Fruit fly (Drosophila melanogaster) whole organism, embryonic: Measurements from ENCODE around the gene Amacr.

Experiments used
- Adf1 ChIP-seq: fragments of 200-800 bp; sonication (Bioruptor generic); IDR thresholded peaks from 2 replicates; pipeline ENCODE4 v1.3.6; 2022; ENCODE audit warnings: missing biosample characterization, missing genetic modification characterization
- CG12155 ChIP-seq: fragments of 200-800 bp; sonication (Bioruptor generic); optimal IDR thresholded peaks from 3 replicates; lab custom pipeline; 2016; ENCODE audit warnings: missing biosample characterization, missing genetic modification characterization
- CG12391 ChIP-seq: fragments of 200-800 bp; sonication (Bioruptor generic); optimal IDR thresholded peaks from 3 replicates; lab custom pipeline; 2018; ENCODE audit warnings: missing biosample characterization, mild to moderate bottlenecking, missing genetic modification characterization, moderate library complexity
- CG1603 ChIP-seq: fragments of 200-800 bp; sonication (Bioruptor generic); optimal IDR thresholded peaks from 2 replicates; lab custom pipeline; 2019; ENCODE audit warnings: missing biosample characterization, mild to moderate bottlenecking, missing genetic modification characterization, moderate library complexity
- CG2116 ChIP-seq: fragments of 200-800 bp; sonication (Bioruptor generic); optimal IDR thresholded peaks from 3 replicates; lab custom pipeline; 2018; ENCODE audit warnings: missing biosample characterization, mild to moderate bottlenecking, missing genetic modification characterization
- CG2199 ChIP-seq: fragments of 200-800 bp; sonication (Bioruptor generic); IDR thresholded peaks from 3 replicates; pipeline ENCODE4 v1.3.6; 2022; ENCODE audit warnings: missing biosample characterization, missing genetic modification characterization
- CG2889 ChIP-seq: fragments of 200-800 bp; sonication (Bioruptor generic); IDR thresholded peaks from 3 replicates; pipeline ENCODE4 v1.3.6; 2022; ENCODE audit warnings: missing biosample characterization, missing genetic modification characterization
- CG3281 ChIP-seq: fragments of 200-800 bp; sonication (Bioruptor generic); optimal IDR thresholded peaks from 3 replicates; lab custom pipeline; 2017; ENCODE audit warnings: missing biosample characterization, mild to moderate bottlenecking, missing genetic modification characterization
- CG4617 ChIP-seq: fragments of 200-800 bp; sonication (Bioruptor generic); optimal IDR thresholded peaks from 3 replicates; lab custom pipeline; 2016; ENCODE audit warnings: missing biosample characterization, missing genetic modification characterization, borderline replicate concordance
- CG4707 ChIP-seq: fragments of 200-800 bp; sonication (Bioruptor generic); optimal IDR thresholded peaks from 2 replicates; lab custom pipeline; 2018; ENCODE audit warnings: missing biosample characterization, mild to moderate bottlenecking, missing genetic modification characterization, moderate library complexity
- CG5180 ChIP-seq: fragments of 200-800 bp; sonication (Bioruptor generic); optimal IDR thresholded peaks from 3 replicates; lab custom pipeline; 2017; ENCODE audit warnings: missing biosample characterization, missing genetic modification characterization, mild to moderate bottlenecking, moderate library complexity, missing genetic modification reagents
- CG7556 ChIP-seq: fragments of 200-800 bp; sonication (Bioruptor generic); optimal IDR thresholded peaks from 2 replicates; lab custom pipeline; 2017; ENCODE audit warnings: missing biosample characterization, mild to moderate bottlenecking, missing genetic modification characterization
- CG8359 ChIP-seq: fragments of 200-800 bp; sonication (Bioruptor generic); optimal IDR thresholded peaks from 2 replicates; lab custom pipeline; 2017; ENCODE audit warnings: missing biosample characterization, mild to moderate bottlenecking, missing genetic modification characterization, borderline replicate concordance
- CG8388 ChIP-seq: fragments of 200-800 bp; sonication (Bioruptor generic); optimal IDR thresholded peaks from 2 replicates; lab custom pipeline; 2019; ENCODE audit warnings: missing biosample characterization, mild to moderate bottlenecking, missing genetic modification characterization, moderate library complexity
- Dbx ChIP-seq: fragments of 200-800 bp; sonication (Bioruptor generic); IDR thresholded peaks from 3 replicates; pipeline ENCODE4 v1.3.6; 2022; ENCODE audit warnings: missing biosample characterization, missing genetic modification characterization
- Deaf1 ChIP-seq: fragments of 200-800 bp; optimal IDR thresholded peaks from 3 replicates; lab custom pipeline; 2019; ENCODE audit warnings: missing biosample characterization, mild to moderate bottlenecking, missing genetic modification characterization, moderate library complexity
- Hr78 ChIP-seq, 2 experiments: fragments of 200-800 bp in 1 of 2; fragments of >200 bp in 1 of 2; sonication (Bioruptor generic) in 1 of 2; optimal IDR thresholded peaks; 2 replicates each; lab custom pipeline; 2017 to 2019; ENCODE audit warnings: missing biosample characterization in 2 of 2, missing genetic modification characterization in 2 of 2, mild to moderate bottlenecking in 1 of 2, moderate library complexity in 1 of 2
- Ptx1 ChIP-seq: fragments of 200-800 bp; sonication (Bioruptor generic); IDR thresholded peaks from 2 replicates; pipeline ENCODE4 v1.3.6; 2022; ENCODE audit warnings: missing biosample characterization, missing genetic modification characterization
- Six4 ChIP-seq: fragments of 200-800 bp; sonication (Bioruptor generic); optimal IDR thresholded peaks from 2 replicates; lab custom pipeline; 2016; ENCODE audit warnings: missing biosample characterization, missing genetic modification characterization
- Xbp1 ChIP-seq: fragments of 200-800 bp; sonication (Bioruptor generic); optimal IDR thresholded peaks from 3 replicates; lab custom pipeline; 2016; ENCODE audit warnings: missing biosample characterization, mild to moderate bottlenecking, missing genetic modification characterization
- abd-A ChIP-seq: fragments of 200-800 bp; sonication (Bioruptor generic); optimal IDR thresholded peaks from 3 replicates; lab custom pipeline; 2019; ENCODE audit warnings: missing biosample characterization, mild to moderate bottlenecking, missing genetic modification characterization, moderate library complexity
- bigmax ChIP-seq: fragments of 200-800 bp; sonication (Bioruptor generic); optimal IDR thresholded peaks from 2 replicates; lab custom pipeline; 2018; ENCODE audit warnings: missing biosample characterization, mild to moderate bottlenecking, missing genetic modification characterization
- chn ChIP-seq: fragments of 200-800 bp; sonication (Bioruptor generic); optimal IDR thresholded peaks from 2 replicates; lab custom pipeline; 2016; ENCODE audit warnings: missing biosample characterization, missing genetic modification characterization
- dmrt11E ChIP-seq: fragments of 200-800 bp; sonication (Bioruptor generic); optimal IDR thresholded peaks from 3 replicates; lab custom pipeline; 2018; ENCODE audit warnings: missing biosample characterization, mild to moderate bottlenecking, missing genetic modification characterization, moderate library complexity
- dpn ChIP-seq, 2 experiments: fragments of 200-800 bp; sonication (Bioruptor generic); optimal IDR thresholded peaks; 3 replicates each; lab custom pipeline; 2016; ENCODE audit warnings: missing biosample characterization in 2 of 2, missing genetic modification characterization in 2 of 2
- fd96Cb ChIP-seq: fragments of 200-800 bp; sonication (Bioruptor generic); optimal IDR thresholded peaks from 2 replicates; lab custom pipeline; 2018; ENCODE audit warnings: missing biosample characterization, mild to moderate bottlenecking, missing genetic modification characterization, moderate library complexity
- gce ChIP-seq: fragments of 200-800 bp; sonication (Bioruptor generic); IDR thresholded peaks from 3 replicates; pipeline ENCODE4 v1.3.6; 2022; ENCODE audit warnings: missing biosample characterization, missing genetic modification characterization
- gfzf ChIP-seq: fragments of 200-800 bp; sonication (Bioruptor generic); optimal IDR thresholded peaks from 2 replicates; lab custom pipeline; 2016; ENCODE audit warnings: missing biosample characterization, mild to moderate bottlenecking, missing genetic modification characterization, moderate library complexity
- gro ChIP-seq: fragments of 200-800 bp; sonication (Bioruptor generic); optimal IDR thresholded peaks from 2 replicates; lab custom pipeline; 2016; ENCODE audit warnings: missing biosample characterization, missing genetic modification characterization
- hth ChIP-seq: fragments of >200 bp; optimal IDR thresholded peaks from 2 replicates; lab custom pipeline; 2017; ENCODE audit warnings: inconsistent platforms
- kah ChIP-seq: fragments of 200-800 bp; sonication (Bioruptor generic); optimal IDR thresholded peaks from 2 replicates; lab custom pipeline; 2018; ENCODE audit warnings: missing biosample characterization, mild to moderate bottlenecking, missing genetic modification characterization
- ken ChIP-seq: fragments of 200-800 bp; sonication (Bioruptor generic); IDR thresholded peaks from 3 replicates; pipeline ENCODE4 v1.3.6; 2022; ENCODE audit warnings: missing biosample characterization, missing genetic modification characterization
- kni ChIP-seq: fragments of 200-800 bp; sonication (Bioruptor generic); optimal IDR thresholded peaks from 3 replicates; lab custom pipeline; 2017; ENCODE audit warnings: mild to moderate bottlenecking, missing biosample characterization, missing genetic modification reagents, missing genetic modification characterization
- knrl ChIP-seq: fragments of 200-800 bp; sonication (Bioruptor generic); IDR thresholded peaks from 3 replicates; pipeline ENCODE4 v1.3.6; 2022; ENCODE audit warnings: missing biosample characterization, missing genetic modification characterization; ENCODE audit not compliant: partially characterized antibody
- mirr ChIP-seq: fragments of 200-800 bp; sonication (Bioruptor generic); optimal IDR thresholded peaks from 3 replicates; lab custom pipeline; 2018; ENCODE audit warnings: missing biosample characterization, mild to moderate bottlenecking, missing genetic modification characterization
- nerfin-1 ChIP-seq: fragments of 200-800 bp; sonication (Bioruptor generic); optimal IDR thresholded peaks from 3 replicates; lab custom pipeline; 2019; ENCODE audit warnings: missing biosample characterization, mild to moderate bottlenecking, missing genetic modification characterization, moderate library complexity
- nom ChIP-seq: fragments of 200-800 bp; sonication (Bioruptor generic); optimal IDR thresholded peaks from 2 replicates; lab custom pipeline; 2017; ENCODE audit warnings: missing biosample characterization, missing genetic modification characterization, mild to moderate bottlenecking, moderate library complexity, missing genetic modification reagents
- otp ChIP-seq: fragments of 200-800 bp; sonication (Bioruptor generic); IDR thresholded peaks from 3 replicates; pipeline ENCODE4, ENCODE4 v1.3.6; 2022; ENCODE audit warnings: missing biosample characterization, missing genetic modification characterization
- pho ChIP-seq: fragments of 200-800 bp; sonication (Bioruptor generic); optimal IDR thresholded peaks from 2 replicates; lab custom pipeline; 2016; ENCODE audit warnings: missing biosample characterization, missing genetic modification characterization
- pita ChIP-seq: fragments of 200-800 bp; sonication (Bioruptor generic); optimal IDR thresholded peaks from 2 replicates; lab custom pipeline; 2017; ENCODE audit warnings: missing biosample characterization, mild to moderate bottlenecking, missing genetic modification characterization
- pros ChIP-seq: fragments of 200-800 bp; sonication (Bioruptor generic); optimal IDR thresholded peaks from 3 replicates; lab custom pipeline; 2019; ENCODE audit warnings: missing biosample characterization, mild to moderate bottlenecking, missing genetic modification characterization, moderate library complexity
- pzg ChIP-seq: fragments of 200-800 bp; sonication (Bioruptor generic); optimal IDR thresholded peaks from 3 replicates; lab custom pipeline; 2018; ENCODE audit warnings: missing biosample characterization, mild to moderate bottlenecking, missing genetic modification characterization, moderate library complexity
- salm ChIP-seq: fragments of 200-800 bp; sonication (Bioruptor generic); optimal IDR thresholded peaks from 2 replicates; lab custom pipeline; 2018; ENCODE audit warnings: missing biosample characterization, mild to moderate bottlenecking, missing genetic modification characterization
- shn ChIP-seq: fragments of 200-800 bp; sonication (Bioruptor generic); optimal IDR thresholded peaks from 3 replicates; lab custom pipeline; 2016; ENCODE audit warnings: missing biosample characterization, missing genetic modification characterization
- sug ChIP-seq: fragments of 200-800 bp; optimal IDR thresholded peaks from 2 replicates; lab custom pipeline; 2019; ENCODE audit warnings: missing biosample characterization, mild to moderate bottlenecking, missing genetic modification characterization, moderate library complexity
- tap ChIP-seq: fragments of 200-800 bp; optimal IDR thresholded peaks from 3 replicates; lab custom pipeline; 2019; ENCODE audit warnings: missing biosample characterization, mild to moderate bottlenecking, missing genetic modification characterization, moderate library complexity
- tna ChIP-seq: fragments of 200-800 bp; sonication (Bioruptor generic); IDR thresholded peaks from 2 replicates; pipeline ENCODE4 v1.3.6; 2022; ENCODE audit warnings: missing biosample characterization, missing genetic modification characterization; ENCODE audit not compliant: partially characterized antibody
- unpg ChIP-seq: fragments of 200-800 bp; sonication (Bioruptor generic); optimal IDR thresholded peaks from 3 replicates; lab custom pipeline; 2018; ENCODE audit warnings: missing biosample characterization, mild to moderate bottlenecking, missing genetic modification characterization, moderate library complexity
- vvl ChIP-seq: fragments of 200-800 bp; sonication (Bioruptor generic); IDR thresholded peaks from 2 replicates; pipeline ENCODE4 v1.3.6; 2022; ENCODE audit warnings: missing biosample characterization, missing genetic modification characterization
- zf30C ChIP-seq: fragments of 200-800 bp; sonication (Bioruptor generic); optimal IDR thresholded peaks from 3 replicates; lab custom pipeline; 2018; ENCODE audit warnings: missing biosample characterization, mild to moderate bottlenecking, missing genetic modification characterization

The Amacr gene

DNA sequence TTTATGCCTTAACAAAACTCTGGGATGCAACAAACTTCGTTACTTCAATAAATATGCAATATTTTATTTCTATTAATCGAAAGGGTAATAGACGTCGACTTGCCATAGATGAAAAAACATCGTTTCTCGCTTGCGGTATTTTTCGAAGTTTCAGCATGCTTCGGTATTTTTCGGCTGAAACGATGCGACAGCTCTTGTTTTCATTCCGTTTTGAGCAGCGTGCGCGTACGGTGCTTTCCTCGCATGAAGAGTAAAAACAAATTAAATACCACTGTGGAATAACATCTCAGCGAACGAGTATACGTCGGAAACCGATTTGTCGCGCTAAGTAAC, 45.3 kb upstream of the Amacr start, which contains the start of gene CG9328 (continued):
- TF ChIP-seq Ptx1 (GFP tag; lab: Robert Waterston, UW) (peak; percentile 27; the same call in 1 of the 2 replicates), chn (GFP tag; lab: Kevin White, UChicago) (no peak), CG3281 (GFP tag; lab: Kevin White, UChicago) (no peak), abd-A (tag; lab: Kevin White, UChicago) (peak; percentile 7), salm (tag; lab: Kevin White, UChicago) (no peak), CG5180 (GFP tag; lab: Kevin White, UChicago) (no peak), tap (peak; percentile 17), knrl (GFP tag; lab: Robert Waterston, UW) (peak; percentile 40; the same call in 1 of the 3 replicates), Adf1 (peak; percentile 47; the same call in 1 of the 2 replicates), CG2116 (GFP tag; lab: Kevin White, UChicago) (peak; percentile 47), ken (peak; percentile 27; the same call in 1 of the 3 replicates), fd96Cb (tag; lab: Kevin White, UChicago) (peak; percentile 17), CG2889 (GFP tag; lab: Robert Waterston, UW) (no peak), zf30C (peak; percentile 21), Dbx (peak; percentile 63; the same call in 2 of the 3 replicates), tna (GFP tag; lab: Robert Waterston, UW) (peak; percentile 64), CG12155 (GFP tag; lab: Kevin White, UChicago) (peak; percentile 91), mirr (GFP tag; lab: Kevin White, UChicago) (peak; percentile 53), vvl (GFP tag; lab: Robert Waterston, UW) (peak; percentile 54; the same call in 1 of the 2 replicates), CG7556 (GFP tag; lab: Kevin White, UChicago) (no peak), CG2199 (GFP tag; lab: Robert Waterston, UW) (peak; percentile 82), dpn (GFP tag; optimal IDR thresholded peaks at IDR 0.05; lab: Kevin White, UChicago) (peak; percentile 27 to 47), CG4707 (GFP tag; lab: Kevin White, UChicago) (peak; percentile 39), dmrt11E (tag; lab: Kevin White, UChicago) (peak; percentile 24), Hr78 (GFP tag; optimal IDR thresholded peaks at IDR 0.05; lab: Kevin White, UChicago) (no peak), CG8359 (GFP tag; lab: Kevin White, UChicago) (no peak), CG1603 (tag; lab: Kevin White, UChicago) (peak; percentile 55), Six4 (GFP tag; lab: Kevin White, UChicago) (peak; percentile 44), gro (GFP tag; lab: Kevin White, UChicago) (peak; percentile 77), unpg (GFP tag; lab: Kevin White, UChicago) (peak; percentile 46), gce (GFP tag; lab: Robert Waterston, UW) (no peak), otp (GFP tag; lab: Robert Waterston, UW) (0 out of 3 replicates have a peak, but pooled peaks have one; percentile 32), CG12391 (peak; percentile 39), Xbp1 (GFP tag; lab: Kevin White, UChicago) (peak; percentile 36), sug (tag; lab: Kevin White, UChicago) (peak; percentile 36), pita (GFP tag; lab: Kevin White, UChicago) (peak; percentile 44), nerfin-1 (tag; lab: Kevin White, UChicago) (peak; percentile 69), kah (peak; percentile 39), CG4617 (GFP tag; lab: Kevin White, UChicago) (no peak), hth (no peak), shn (GFP tag; lab: Kevin White, UChicago) (peak; percentile 33), Deaf1 (peak; percentile 83), nom (GFP tag; lab: Kevin White, UChicago) (peak; percentile 35), pzg (GFP tag; lab: Kevin White, UChicago) (peak; percentile 46), pho (GFP tag; lab: Kevin White, UChicago) (peak; percentile 41), bigmax (GFP tag; lab: Kevin White, UChicago) (peak; percentile 46), pros (GFP tag; lab: Kevin White, UChicago) (no peak), CG8388 (GFP tag; lab: Kevin White, UChicago) (peak; percentile 29), kni (no peak), gfzf (GFP tag; lab: Kevin White, UChicago) (peak; percentile 64)
